Fruit fly (Drosophila melanogaster) whole organism, embryonic: ENCODE results near the gene CG5973.
A peak's percentile ranks its signal among the peaks of the same experiment; 100 is the strongest.

Experiments used
- CG10274 ChIP-seq: fragments of 200-800 bp; sonication (Bioruptor generic); optimal IDR thresholded peaks from 3 replicates; lab custom pipeline; 2017; ENCODE audit warnings: missing biosample characterization, mild to moderate bottlenecking, missing genetic modification characterization
- CG10654 ChIP-seq: fragments of 200-800 bp; sonication (Bioruptor generic); optimal IDR thresholded peaks from 2 replicates; lab custom pipeline; 2016; ENCODE audit warnings: missing biosample characterization, missing genetic modification characterization
- CG11560 ChIP-seq: fragments of 200-800 bp; sonication (Bioruptor generic); IDR thresholded peaks from 3 replicates; pipeline ENCODE4 v1.3.6; 2022; ENCODE audit warnings: missing biosample characterization, missing genetic modification characterization
- CG13424 ChIP-seq: fragments of 200-800 bp; sonication (Bioruptor generic); optimal IDR thresholded peaks from 2 replicates; lab custom pipeline; 2019; ENCODE audit warnings: missing biosample characterization, mild to moderate bottlenecking, missing genetic modification characterization, moderate library complexity
- CG15269 ChIP-seq: fragments of 200-800 bp; sonication (Bioruptor generic); optimal IDR thresholded peaks from 2 replicates; lab custom pipeline; 2018; ENCODE audit warnings: missing biosample characterization, mild to moderate bottlenecking, missing genetic modification characterization, moderate library complexity
- CG15514 ChIP-seq: fragments of 200-800 bp; sonication (Bioruptor generic); optimal IDR thresholded peaks from 3 replicates; lab custom pipeline; 2017; ENCODE audit warnings: missing biosample characterization, missing genetic modification characterization, mild to moderate bottlenecking, moderate library complexity, missing genetic modification reagents
- CG1647 ChIP-seq: fragments of 200-800 bp; sonication (Bioruptor generic); optimal IDR thresholded peaks from 3 replicates; lab custom pipeline; 2016; ENCODE audit warnings: missing biosample characterization, missing genetic modification characterization
- CG16815 ChIP-seq: fragments of 200-800 bp; sonication (Bioruptor generic); optimal IDR thresholded peaks from 3 replicates; lab custom pipeline; 2017; ENCODE audit warnings: missing biosample characterization, mild to moderate bottlenecking, missing genetic modification characterization
- CG17912 ChIP-seq: fragments of 200-800 bp; sonication (Bioruptor generic); optimal IDR thresholded peaks from 2 replicates; lab custom pipeline; 2018; ENCODE audit warnings: missing biosample characterization, mild to moderate bottlenecking, missing genetic modification characterization
- CG18619 ChIP-seq: fragments of 200-800 bp; sonication (Bioruptor generic); optimal IDR thresholded peaks from 3 replicates; lab custom pipeline; 2017; ENCODE audit warnings: missing biosample characterization, mild to moderate bottlenecking, missing genetic modification characterization
- CG2875 ChIP-seq: fragments of 200-800 bp; sonication (Bioruptor generic); optimal IDR thresholded peaks from 2 replicates; lab custom pipeline; 2017; ENCODE audit warnings: missing biosample characterization, mild to moderate bottlenecking, missing genetic modification characterization, missing genetic modification reagents
- CG3407 ChIP-seq: fragments of 200-800 bp; sonication (Bioruptor generic); optimal IDR thresholded peaks from 2 replicates; lab custom pipeline; 2018; ENCODE audit warnings: missing biosample characterization, mild to moderate bottlenecking, missing genetic modification characterization
- CG4424 ChIP-seq: fragments of 200-800 bp; sonication (Bioruptor generic); optimal IDR thresholded peaks from 3 replicates; lab custom pipeline; 2016; ENCODE audit warnings: missing biosample characterization, missing genetic modification characterization
- CG6254 ChIP-seq: fragments of 200-800 bp; sonication (Bioruptor generic); optimal IDR thresholded peaks from 3 replicates; lab custom pipeline; 2017; ENCODE audit warnings: mild to moderate bottlenecking, missing biosample characterization, missing genetic modification reagents, missing genetic modification characterization
- CG8388 ChIP-seq: fragments of 200-800 bp; sonication (Bioruptor generic); optimal IDR thresholded peaks from 2 replicates; lab custom pipeline; 2019; ENCODE audit warnings: missing biosample characterization, mild to moderate bottlenecking, missing genetic modification characterization, moderate library complexity
- CG8924 ChIP-seq: fragments of 200-800 bp; optimal IDR thresholded peaks from 3 replicates; lab custom pipeline; 2019; ENCODE audit warnings: missing biosample characterization, mild to moderate bottlenecking, missing genetic modification characterization, moderate library complexity
- Chrac-16 ChIP-seq: fragments of 200-800 bp; sonication (Bioruptor generic); optimal IDR thresholded peaks from 3 replicates; lab custom pipeline; 2016; ENCODE audit warnings: missing biosample characterization, missing genetic modification characterization
- D ChIP-seq, 2 experiments: fragments of 200-800 bp in 1 of 2; fragments of >200 bp in 1 of 2; sonication (Bioruptor generic) in 1 of 2; optimal IDR thresholded peaks; 2 replicates in 1 of 2; 3 replicates in 1 of 2; lab custom pipeline; 2017; ENCODE audit warnings: mild to moderate bottlenecking in 1 of 2, missing biosample characterization in 1 of 2, missing genetic modification characterization in 1 of 2, missing genetic modification reagents in 1 of 2
- D19A ChIP-seq: fragments of 200-800 bp; optimal IDR thresholded peaks from 3 replicates; lab custom pipeline; 2019; ENCODE audit warnings: missing biosample characterization, mild to moderate bottlenecking, missing genetic modification characterization, moderate library complexity
- Dll ChIP-seq: fragments of 200-800 bp; sonication (Bioruptor generic); IDR thresholded peaks from 4 replicates; pipeline ENCODE4 v1.3.6; 2022; ENCODE audit warnings: missing biosample characterization, missing genetic modification characterization; ENCODE audit not compliant: partially characterized antibody
- Eip74EF ChIP-seq, 2 experiments: fragments of 200-800 bp in 1 of 2; fragments of >200 bp in 1 of 2; sonication (Bioruptor generic) in 1 of 2; optimal IDR thresholded peaks; 2 replicates each; lab custom pipeline; 2017 to 2019; ENCODE audit warnings: missing biosample characterization in 2 of 2, missing genetic modification characterization in 2 of 2, mild to moderate bottlenecking in 1 of 2, moderate library complexity in 1 of 2
- GATAe ChIP-seq: fragments of 200-800 bp; sonication (Bioruptor generic); conservative IDR thresholded peaks from 2 replicates; pipeline ENCODE4 v1.3.6; 2022; ENCODE audit warnings: missing biosample characterization, missing genetic modification characterization
- Gsc ChIP-seq: fragments of 200-800 bp; sonication (Bioruptor generic); IDR thresholded peaks from 2 replicates; pipeline ENCODE4 v1.3.6; 2022; ENCODE audit warnings: missing biosample characterization, missing genetic modification characterization
- Hmr ChIP-seq: fragments of 200-800 bp; sonication (Bioruptor generic); optimal IDR thresholded peaks from 3 replicates; lab custom pipeline; 2017; ENCODE audit warnings: mild to moderate bottlenecking, missing biosample characterization, missing genetic modification reagents, missing genetic modification characterization
- Hr78 ChIP-seq, 2 experiments: fragments of 200-800 bp in 1 of 2; fragments of >200 bp in 1 of 2; sonication (Bioruptor generic) in 1 of 2; optimal IDR thresholded peaks; 2 replicates each; lab custom pipeline; 2017 to 2019; ENCODE audit warnings: missing biosample characterization in 2 of 2, missing genetic modification characterization in 2 of 2, mild to moderate bottlenecking in 1 of 2, moderate library complexity in 1 of 2
- Lim3 ChIP-seq: fragments of 200-800 bp; sonication (Bioruptor generic); IDR thresholded peaks from 2 replicates; pipeline ENCODE4 v1.3.6; 2022; ENCODE audit warnings: missing biosample characterization, missing genetic modification characterization
- Med ChIP-seq: fragments of 200-800 bp; sonication (Bioruptor generic); peaks from one replicate; lab custom pipeline; 2016; ENCODE audit warnings: missing biosample characterization, missing genetic modification characterization, mild to moderate bottlenecking, inconsistent platforms, moderate library complexity
- Meics ChIP-seq: fragments of 200-800 bp; sonication (Bioruptor generic); optimal IDR thresholded peaks from 2 replicates; lab custom pipeline; 2017; ENCODE audit warnings: missing biosample characterization, mild to moderate bottlenecking, missing genetic modification characterization
- Rfx ChIP-seq: fragments of 200-800 bp; sonication (Bioruptor generic); IDR thresholded peaks from 2 replicates; pipeline ENCODE4 v1.3.6; 2022; ENCODE audit warnings: missing biosample characterization, missing genetic modification characterization
- Stat92E ChIP-seq, 3 experiments: fragments of >200 bp in 2 of 3; fragments of 200-800 bp in 1 of 3; sonication (Bioruptor generic) in 1 of 3; optimal IDR thresholded peaks; 2 replicates each; lab custom pipeline; 2017 to 2019; ENCODE audit warnings: missing biosample characterization in 3 of 3, missing genetic modification characterization in 3 of 3, mild to moderate bottlenecking in 1 of 3, moderate library complexity in 1 of 3
- TFAM ChIP-seq: fragments of 200-800 bp; sonication (Bioruptor generic); optimal IDR thresholded peaks from 2 replicates; lab custom pipeline; 2017; ENCODE audit warnings: missing biosample characterization, missing genetic modification characterization, inconsistent platforms
- Usf ChIP-seq: fragments of 200-800 bp; sonication (Bioruptor generic); optimal IDR thresholded peaks from 2 replicates; lab custom pipeline; 2017; ENCODE audit warnings: missing genotype, missing biosample characterization, missing genetic modification characterization
- ap ChIP-seq: fragments of 200-800 bp; sonication (Bioruptor generic); IDR thresholded peaks from 2 replicates; pipeline ENCODE4 v1.3.6; 2022; ENCODE audit warnings: missing biosample characterization, missing genetic modification characterization
- dmrt99B ChIP-seq: fragments of 200-800 bp; sonication (Bioruptor generic); optimal IDR thresholded peaks from 2 replicates; lab custom pipeline; 2018; ENCODE audit warnings: missing biosample characterization, mild to moderate bottlenecking, missing genetic modification characterization, moderate library complexity
- eve ChIP-seq, 2 experiments: fragments of >200 bp; optimal IDR thresholded peaks; 2 replicates each; lab custom pipeline; 2017; ENCODE audit warnings: missing biosample characterization in 2 of 2, missing genetic modification characterization in 2 of 2
- fd102C ChIP-seq: fragments of 200-800 bp; sonication (Bioruptor generic); optimal IDR thresholded peaks from 2 replicates; lab custom pipeline; 2018; ENCODE audit warnings: missing biosample characterization, mild to moderate bottlenecking, missing genetic modification characterization, moderate library complexity
- fd3F ChIP-seq: fragments of 200-800 bp; sonication (Bioruptor generic); optimal IDR thresholded peaks from 2 replicates; lab custom pipeline; 2018; ENCODE audit warnings: missing biosample characterization, mild to moderate bottlenecking, missing genetic modification characterization, moderate library complexity
- grau ChIP-seq: fragments of 200-800 bp; optimal IDR thresholded peaks from 3 replicates; lab custom pipeline; 2019; ENCODE audit warnings: missing biosample characterization, mild to moderate bottlenecking, missing genetic modification characterization, moderate library complexity
- gt ChIP-seq: fragments of 200-800 bp; sonication (Bioruptor generic); IDR thresholded peaks from 2 replicates; pipeline ENCODE4 v1.3.6; 2022; ENCODE audit warnings: missing biosample characterization, missing genetic modification characterization
- jing ChIP-seq: fragments of 200-800 bp; sonication (Bioruptor generic); optimal IDR thresholded peaks from 2 replicates; lab custom pipeline; 2018; ENCODE audit warnings: missing biosample characterization, mild to moderate bottlenecking, missing genetic modification characterization
- kay ChIP-seq: fragments of 200-800 bp; sonication (Bioruptor generic); optimal IDR thresholded peaks from 2 replicates; lab custom pipeline; 2016; ENCODE audit warnings: missing biosample characterization, missing genetic modification characterization
- ken ChIP-seq: fragments of 200-800 bp; sonication (Bioruptor generic); IDR thresholded peaks from 3 replicates; pipeline ENCODE4 v1.3.6; 2022; ENCODE audit warnings: missing biosample characterization, missing genetic modification characterization
- lbe ChIP-seq: fragments of 200-800 bp; sonication (Bioruptor generic); optimal IDR thresholded peaks from 2 replicates; lab custom pipeline; 2016; ENCODE audit warnings: missing biosample characterization, mild to moderate bottlenecking, missing genetic modification characterization
- mld ChIP-seq: fragments of 200-800 bp; sonication (Bioruptor generic); IDR thresholded peaks from 3 replicates; pipeline ENCODE4 v1.3.6; 2022; ENCODE audit warnings: missing biosample characterization, missing genetic modification characterization; ENCODE audit not compliant: partially characterized antibody
- nerfin-2 ChIP-seq: fragments of 200-800 bp; sonication (Bioruptor generic); IDR thresholded peaks from 2 replicates; pipeline ENCODE4 v1.3.6; 2022; ENCODE audit warnings: missing biosample characterization, missing genetic modification characterization; ENCODE audit not compliant: partially characterized antibody
- pfk ChIP-seq: fragments of 200-800 bp; sonication (Bioruptor generic); optimal IDR thresholded peaks from 2 replicates; lab custom pipeline; 2018; ENCODE audit warnings: missing biosample characterization, mild to moderate bottlenecking, missing genetic modification characterization, moderate library complexity
- phol ChIP-seq: fragments of 200-800 bp; sonication (Bioruptor generic); optimal IDR thresholded peaks from 3 replicates; lab custom pipeline; 2018; ENCODE audit warnings: missing biosample characterization, mild to moderate bottlenecking, missing genetic modification characterization, moderate library complexity
- tna ChIP-seq: fragments of 200-800 bp; sonication (Bioruptor generic); IDR thresholded peaks from 2 replicates; pipeline ENCODE4 v1.3.6; 2022; ENCODE audit warnings: missing biosample characterization, missing genetic modification characterization; ENCODE audit not compliant: partially characterized antibody

The CG5973 gene

dm6 chr2L:7401627-7402026 is 35.7 kb upstream of the CG5973 start (continued):
- TF ChIP-seq GATAe (no peak), jing (GFP tag; lab: Kevin White, UChicago) (no peak), grau (peak; percentile 96), CG10274 (no peak), dmrt99B (tag; lab: Kevin White, UChicago) (peak; percentile 83), D (optimal IDR thresholded peaks at IDR 0.05; lab: Kevin White, UChicago) (no peak), D (GFP tag; optimal IDR thresholded peaks at IDR 0.05; lab: Kevin White, UChicago) (peak; percentile 16), Eip74EF (GFP tag; optimal IDR thresholded peaks at IDR 0.05; lab: Kevin White, UChicago) (peak in 1 of 2 experiments; percentile 60), ap (GFP tag; lab: Robert Waterston, UW) (no peak), phol (tag; lab: Kevin White, UChicago) (peak; percentile 65), Med (GFP tag; lab: Kevin White, UChicago) (peak; percentile 75), Usf (peak; percentile 23), Dll (GFP tag; lab: Robert Waterston, UW) (no peak), CG6254 (peak; percentile 16), CG16815 (GFP tag; lab: Kevin White, UChicago) (peak; percentile 48), CG8388 (GFP tag; lab: Kevin White, UChicago) (peak; percentile 67), CG10654 (peak; percentile 44), tna (GFP tag; lab: Robert Waterston, UW) (no peak), ken (peak; percentile 52; the same call in 1 of the 3 replicates), Hr78 (GFP tag; optimal IDR thresholded peaks at IDR 0.05; lab: Kevin White, UChicago) (no peak), kay (no peak), TFAM (GFP tag; lab: Kevin White, UChicago) (no peak), pfk (GFP tag; lab: Kevin White, UChicago) (no peak), Meics (GFP tag; lab: Kevin White, UChicago) (peak; percentile 61), nerfin-2 (no peak), CG17912 (peak; percentile 13), CG11560 (tag; lab: Robert Waterston, UW) (peak; percentile 59; the same call in 2 of the 3 replicates), mld (GFP tag; lab: Robert Waterston, UW) (no peak), CG1647 (GFP tag; lab: Kevin White, UChicago) (peak; percentile 15), Stat92E (GFP tag; optimal IDR thresholded peaks at IDR 0.05; lab: Kevin White, UChicago) (no peak), lbe (GFP tag; lab: Kevin White, UChicago) (no peak), fd102C (GFP tag; lab: Kevin White, UChicago) (no peak), CG18619 (peak; percentile 39), gt (GFP tag; lab: Robert Waterston, UW) (0 out of 2 replicates have a peak, but pooled peaks have one; percentile 44), Rfx (GFP tag; lab: Robert Waterston, UW) (peak; percentile 87), CG15269 (tag; lab: Kevin White, UChicago) (peak; percentile 78), CG3407 (GFP tag; lab: Kevin White, UChicago) (peak; percentile 16), eve (GFP tag; optimal IDR thresholded peaks at IDR 0.05; lab: Kevin White, UChicago) (peak in 1 of 2 experiments; percentile 37), CG8924 (tag; lab: Kevin White, UChicago) (peak; percentile 75), CG13424 (peak; percentile 80), Gsc (no peak), Hmr (GFP tag; lab: Kevin White, UChicago) (peak; percentile 62), CG2875 (GFP tag; lab: Kevin White, UChicago) (no peak), Chrac-16 (peak; percentile 53), Lim3 (GFP tag; lab: Robert Waterston, UW) (peak; percentile 35; the same call in 1 of the 2 replicates), D19A (tag; lab: Kevin White, UChicago) (peak; percentile 60), CG4424 (GFP tag; lab: Kevin White, UChicago) (peak; percentile 51), fd3F (peak; percentile 82), CG15514 (GFP tag; lab: Kevin White, UChicago) (peak; percentile 29)
